Worm (Caenorhabditis elegans): ENCODE data around the gene lin-37.

Gene lin-37

ce11 chrIII:7087691-7088323, 15.5 kb upstream of the lin-37 start, which contains the start of gene fubl-2 (continued):
- TF ChIP-seq lin-39 (tag; optimal IDR thresholded peaks at IDR 0.05), result no peak
- no peak for TF ChIP-seq unc-62 (GFP tag; optimal IDR thresholded peaks at IDR 0.05)
- peak; percentile 76 for TF ChIP-seq nhr-47 (tag; optimal IDR thresholded peaks at IDR 0.05)
- peak; percentile 62 for TF ChIP-seq nhr-19 (GFP tag; conservative IDR thresholded peaks at IDR 0.05)
- TF ChIP-seq ets-5 (GFP tag; IDR thresholded peaks at IDR 0.05), result no peak
- TF ChIP-seq zip-4 (GFP tag; optimal IDR thresholded peaks at IDR 0.05), result no peak
- TF ChIP-seq ceh-82 (tag; optimal IDR thresholded peaks at IDR 0.05), result peak; percentile 12 to 45 (median 20)
- TF ChIP-seq dpl-1 (GFP tag; optimal IDR thresholded peaks at IDR 0.05), result peak; percentile 53 to 71 (median 54)
- TF ChIP-seq nhr-237 (tag; optimal IDR thresholded peaks at IDR 0.05), result no peak
- peak; percentile 65 for TF ChIP-seq fkh-8 (tag; optimal IDR thresholded peaks at IDR 0.05)
- no peak for TF ChIP-seq aly-2 (tag; optimal IDR thresholded peaks at IDR 0.05)
- TF ChIP-seq hlh-4 (tag; optimal IDR thresholded peaks at IDR 0.05), result no peak
- TF ChIP-seq rnt-1 (tag; optimal IDR thresholded peaks at IDR 0.05), result peak; percentile 94
- peak; percentile 20 for TF ChIP-seq nhr-77 (tag; optimal IDR thresholded peaks at IDR 0.05)
- peak; percentile 51 for TF ChIP-seq irx-1 (tag; optimal IDR thresholded peaks at IDR 0.05)
- no peak for TF ChIP-seq grh-1 (GFP tag; IDR thresholded peaks at IDR 0.05)
- peak; percentile 54 for TF ChIP-seq fkh-4 (tag; optimal IDR thresholded peaks at IDR 0.05; ENCODE audit: borderline replicate concordance)
- peak; percentile 62 for TF ChIP-seq pax-3 (tag; optimal IDR thresholded peaks at IDR 0.05)
- no peak for TF ChIP-seq egl-27 (tag; optimal IDR thresholded peaks at IDR 0.05)
- TF ChIP-seq efl-1 (optimal IDR thresholded peaks at IDR 0.05), result peak; percentile 73 to 74
- TF ChIP-seq efl-1 (GFP tag; optimal IDR thresholded peaks at IDR 0.05 in 1 of 2), result peak in 1 of 2 experiments; percentile 51
- no peak for TF ChIP-seq alr-1 (tag; optimal IDR thresholded peaks at IDR 0.05; ENCODE audit: borderline replicate concordance)
- no peak for TF ChIP-seq ceh-8 (GFP tag; optimal IDR thresholded peaks at IDR 0.05)
- TF ChIP-seq vab-15 (tag; optimal IDR thresholded peaks at IDR 0.05), result peak; percentile 51
- TF ChIP-seq lsy-2 (tag; optimal IDR thresholded peaks at IDR 0.05), result peak; percentile 76 to 77
- peak; percentile 67 for TF ChIP-seq sox-4 (tag; optimal IDR thresholded peaks at IDR 0.05)
- no peak for TF ChIP-seq nhr-84 (tag; optimal IDR thresholded peaks at IDR 0.05)
- peak; percentile 34 for TF ChIP-seq blmp-1 (tag; optimal IDR thresholded peaks at IDR 0.05)
- TF ChIP-seq mef-2 (tag; optimal IDR thresholded peaks at IDR 0.05), result no peak
- TF ChIP-seq elt-3 (tag; optimal IDR thresholded peaks at IDR 0.05), result peak in 1 of 6 experiments; percentile 38
- peak; percentile 79 for TF ChIP-seq dsc-1 (tag; optimal IDR thresholded peaks at IDR 0.05)
- peak; percentile 0 for TF ChIP-seq F16B12.6 (tag; optimal IDR thresholded peaks at IDR 0.05)

- TF ChIP-seq jun-1 (tag; optimal IDR thresholded peaks at IDR 0.05) (no peak), efl-1 (optimal IDR thresholded peaks at IDR 0.05) (peak in 1 of 2 experiments; percentile 13), efl-1 (GFP tag; optimal IDR thresholded peaks at IDR 0.05 in 1 of 2) (peak in 1 of 2 experiments; percentile 91), lin-35 (GFP tag; optimal IDR thresholded peaks at IDR 0.05) (peak in 1 of 2 experiments; percentile 32)
Measured at ce11 chrIII:7087180-7087579, 14.8 kb upstream of the lin-37 start.

ce11 chrIII:7084908-7085307, 12.6 kb upstream of the lin-37 start, which contains the start of gene tofu-7:
TSS of gene tofu-7 (minus strand) at chrIII:7085018.
- TF ChIP-seq efl-1 (optimal IDR thresholded peaks at IDR 0.05) (peak; percentile 10 to 91), efl-1 (GFP tag; optimal IDR thresholded peaks at IDR 0.05 in 1 of 2) (peak in 1 of 2 experiments; percentile 12), hlh-17 (GFP tag; optimal IDR thresholded peaks at IDR 0.05; ENCODE audit: borderline replicate concordance) (no peak), dpl-1 (GFP tag; optimal IDR thresholded peaks at IDR 0.05) (peak in 1 of 3 experiments; percentile 44), nhr-20 (tag; optimal IDR thresholded peaks at IDR 0.05) (no peak)

- TF ChIP-seq efl-1 (optimal IDR thresholded peaks at IDR 0.05), result peak in 1 of 2 experiments; percentile 42
- peak; percentile 9 to 93 for TF ChIP-seq efl-1 (GFP tag; optimal IDR thresholded peaks at IDR 0.05 in 1 of 2)
- TF ChIP-seq unc-62 (GFP tag; optimal IDR thresholded peaks at IDR 0.05), result no peak
- peak in 1 of 3 experiments; percentile 19 for TF ChIP-seq dpl-1 (GFP tag; optimal IDR thresholded peaks at IDR 0.05)
- no peak for TF ChIP-seq pag-3 (tag; optimal IDR thresholded peaks at IDR 0.05; ENCODE audit: borderline replicate concordance, insufficient read depth)
- no peak for TF ChIP-seq jun-1 (tag; optimal IDR thresholded peaks at IDR 0.05)
- no peak for TF ChIP-seq pax-3 (tag; optimal IDR thresholded peaks at IDR 0.05)
- no peak for TF ChIP-seq nhr-85 (tag)
- no peak for TF ChIP-seq ceh-8 (GFP tag; optimal IDR thresholded peaks at IDR 0.05)
- TF ChIP-seq lir-3 (tag; optimal IDR thresholded peaks at IDR 0.05; ENCODE audit: poor library complexity), result no peak
- TF ChIP-seq Y116A8C.19 (tag; optimal IDR thresholded peaks at IDR 0.05; ENCODE audit: borderline replicate concordance), result no peak
- no peak for TF ChIP-seq hlh-17 (GFP tag; optimal IDR thresholded peaks at IDR 0.05; ENCODE audit: borderline replicate concordance)
- TF ChIP-seq sox-4 (tag; optimal IDR thresholded peaks at IDR 0.05), result no peak
Measured at ce11 chrIII:7083106-7083505, 10.8 kb upstream of the lin-37 start.
